Worm (Caenorhabditis elegans): ENCODE results near the gene C18A11.2.
A peak's percentile ranks its signal among the peaks of the same experiment; 100 is the strongest.

C18A11.2 gene

DNA sequence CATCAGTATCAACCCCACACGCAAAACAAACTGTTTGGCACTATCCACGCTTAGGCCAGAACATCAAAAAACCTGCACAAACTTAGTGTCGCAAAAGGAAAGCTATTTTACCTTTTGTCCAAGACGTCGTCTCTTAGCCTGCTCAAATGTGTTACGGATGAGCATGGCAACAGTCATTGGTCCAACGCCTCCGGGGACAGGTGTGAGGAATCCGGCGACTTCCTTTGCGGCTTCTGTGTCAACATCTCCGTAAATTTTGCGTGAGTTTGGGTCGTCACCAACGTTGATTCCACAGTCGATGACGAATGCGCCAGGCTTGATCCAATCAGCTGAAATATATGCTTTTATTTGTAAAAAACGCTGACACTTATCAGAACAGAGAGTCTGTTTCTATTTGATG, 17.3 kb downstream of the C18A11.2 start:
- no peak for TF ChIP-seq odd-2 (tag; optimal IDR thresholded peaks at IDR 0.05)
- TF ChIP-seq pha-4 (tag; optimal IDR thresholded peaks at IDR 0.05), result no peak
- no peak for TF ChIP-seq pqm-1 (tag; optimal IDR thresholded peaks at IDR 0.05)
- TF ChIP-seq unc-86 (tag; optimal IDR thresholded peaks at IDR 0.05), result no peak
- TF ChIP-seq ceh-6 (GFP tag; optimal IDR thresholded peaks at IDR 0.05), result no peak
- TF ChIP-seq sox-4 (tag; optimal IDR thresholded peaks at IDR 0.05), result no peak

DNA sequence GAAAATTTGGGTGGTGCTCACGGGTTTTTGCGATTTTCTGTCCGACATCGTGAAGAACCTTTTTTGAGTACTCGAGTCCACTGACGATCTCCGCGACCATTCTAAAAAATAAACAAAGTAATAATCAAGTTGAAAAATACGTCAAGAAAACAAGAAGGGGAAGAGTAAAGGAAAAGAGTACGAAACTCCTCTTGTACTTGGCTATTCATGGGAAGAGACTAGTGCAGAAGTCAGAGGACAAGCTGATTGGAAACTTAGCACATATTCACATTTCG, 19.0 kb downstream of the C18A11.2 start, which contains the start of gene dao-3:
Gene dao-3 (minus strand): TSS at position 101 of the 275 bp plus-strand sequence.
- TF ChIP-seq ceh-19 (GFP tag; optimal IDR thresholded peaks at IDR 0.05) (no peak), pag-3 (tag; optimal IDR thresholded peaks at IDR 0.05; ENCODE audit: borderline replicate concordance) (no peak), fkh-6 (tag; optimal IDR thresholded peaks at IDR 0.05) (no peak)

DNA sequence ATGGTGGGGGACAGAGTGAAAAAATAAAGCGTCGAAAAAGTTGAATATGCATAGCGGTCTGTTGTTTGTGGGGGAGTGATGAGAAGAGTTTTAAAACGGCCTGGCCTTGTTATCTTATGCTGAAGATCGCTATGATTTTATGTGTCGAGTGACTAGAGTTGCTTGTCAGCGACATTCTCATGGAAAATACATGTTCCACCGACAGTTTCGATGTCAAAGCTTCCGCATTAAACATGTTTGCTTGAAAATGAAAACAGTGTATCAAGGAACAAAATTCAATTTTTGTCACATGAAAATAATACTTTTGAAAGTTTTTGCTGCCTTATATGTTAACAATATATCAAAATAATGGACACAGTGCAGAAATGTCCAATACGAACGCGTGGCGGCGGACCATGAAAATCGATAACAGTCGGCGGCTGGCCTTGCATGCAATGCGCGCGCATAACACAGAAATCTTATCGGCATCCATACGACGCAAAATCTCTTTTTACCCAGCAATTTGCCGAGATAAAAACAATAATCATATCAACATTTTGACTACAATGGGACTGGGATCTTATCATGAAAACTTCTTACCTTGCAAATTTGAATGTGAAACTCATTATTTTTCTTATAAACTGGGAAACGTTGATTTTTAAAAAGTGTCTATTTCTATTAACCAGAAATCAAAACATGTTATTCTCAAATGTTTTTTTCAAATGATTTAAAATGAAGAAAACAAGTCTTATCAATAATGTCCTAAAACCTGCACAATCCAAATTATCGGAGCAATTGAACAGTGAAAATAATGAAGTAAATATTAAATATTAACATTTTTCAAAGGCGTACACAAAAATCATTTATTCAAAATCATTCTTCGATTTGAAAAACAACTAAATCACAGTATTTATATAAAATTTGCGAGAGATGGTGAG, 19.6 kb downstream of the C18A11.2 start:
- TF ChIP-seq elt-2 (tag; optimal IDR thresholded peaks at IDR 0.05) (peak; percentile 86), ceh-48 (tag; optimal IDR thresholded peaks at IDR 0.05) (peak; percentile 2), fkh-6 (tag; optimal IDR thresholded peaks at IDR 0.05) (no peak)

DNA sequence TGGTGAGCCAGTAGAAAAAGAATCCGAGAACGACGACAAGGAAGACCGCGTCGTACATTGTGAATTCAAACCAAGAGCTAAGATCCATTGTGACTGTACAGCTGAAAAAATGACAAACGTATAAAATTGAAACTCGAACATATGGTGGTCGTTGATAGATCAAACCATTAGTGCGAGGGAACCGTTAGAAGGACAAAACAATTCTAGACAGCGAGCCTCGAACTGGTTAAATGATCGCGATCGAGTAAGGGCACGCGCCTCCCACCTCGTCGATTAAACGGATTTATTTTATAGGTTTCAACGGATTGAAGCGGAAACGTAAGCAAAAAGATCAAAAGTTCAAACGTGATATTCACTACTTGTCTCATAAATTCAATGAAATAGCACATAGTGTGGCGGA, 21.1 kb downstream of the C18A11.2 start, which contains the start of gene vem-1:
Gene vem-1 (minus strand): TSS at position 101 of the 400 bp plus-strand sequence.
- TF ChIP-seq dmd-4 (tag; optimal IDR thresholded peaks at IDR 0.05; ENCODE audit: borderline replicate concordance) (no peak), ceh-9 (tag; optimal IDR thresholded peaks at IDR 0.05) (no peak), ceh-18 (tag; optimal IDR thresholded peaks at IDR 0.05) (no peak), ceh-34 (tag; optimal IDR thresholded peaks at IDR 0.05) (no peak), ceh-6 (GFP tag; optimal IDR thresholded peaks at IDR 0.05) (no peak), fkh-6 (tag; optimal IDR thresholded peaks at IDR 0.05) (no peak), ztf-16 (tag; optimal IDR thresholded peaks at IDR 0.05) (no peak), ets-4 (tag; optimal IDR thresholded peaks at IDR 0.05) (no peak), ceh-24 (tag; optimal IDR thresholded peaks at IDR 0.05) (no peak)

DNA sequence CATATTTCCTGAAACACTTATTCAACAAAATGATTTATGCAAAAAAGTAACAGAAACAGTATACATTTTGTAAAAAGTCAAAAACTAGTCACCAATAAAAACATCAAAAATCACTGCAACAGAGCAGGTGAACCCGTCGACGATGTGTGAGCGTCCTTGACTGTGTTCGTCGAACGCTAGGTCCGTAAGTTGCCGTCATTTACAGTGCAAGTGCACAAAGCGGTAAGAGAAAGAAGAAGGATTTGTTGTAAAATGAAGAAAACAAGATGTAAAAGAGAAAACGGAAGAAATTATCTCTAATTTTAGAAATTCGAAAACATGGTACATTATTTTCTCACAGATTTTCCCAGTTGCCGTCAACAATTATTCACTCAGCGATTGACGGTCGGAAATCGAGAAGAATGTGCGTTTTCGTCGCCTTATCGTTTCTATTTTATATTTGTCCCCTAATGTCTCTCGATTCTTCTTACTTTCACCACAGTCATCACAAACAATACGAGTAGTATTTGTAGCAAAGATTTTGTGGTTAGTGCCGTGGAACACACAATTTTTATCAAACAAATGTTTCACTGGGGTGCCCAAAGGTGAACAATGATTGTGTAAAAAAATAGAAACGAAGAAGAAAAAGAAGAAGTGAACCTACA, 22.0 kb downstream of the C18A11.2 start:
- TF ChIP-seq pqm-1 (tag; optimal IDR thresholded peaks at IDR 0.05) (no peak), ceh-19 (GFP tag; optimal IDR thresholded peaks at IDR 0.05) (no peak), unc-55 (GFP tag; optimal IDR thresholded peaks at IDR 0.05) (no peak), ref-2 (tag; optimal IDR thresholded peaks at IDR 0.05) (no peak)

DNA sequence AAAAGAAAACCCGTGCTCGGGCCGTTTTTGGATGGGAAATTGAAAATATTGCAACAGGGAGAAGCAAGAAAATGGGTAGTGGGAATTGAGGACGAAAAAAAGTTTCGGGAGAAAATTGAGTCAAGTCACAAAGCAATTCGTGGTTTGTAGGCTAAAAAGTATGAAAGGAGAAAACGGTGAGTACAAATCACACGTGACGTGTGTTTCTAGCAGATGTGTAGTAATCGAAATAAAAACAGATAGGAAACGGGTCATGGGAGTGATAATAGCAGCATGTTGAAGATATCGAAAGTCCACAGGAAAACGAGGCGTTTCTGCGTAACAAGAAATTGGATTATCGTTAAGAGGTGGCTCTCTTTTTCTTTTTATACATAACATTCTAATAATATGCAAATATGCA, 22.5 kb downstream of the C18A11.2 start:
- TF ChIP-seq Y22D7AL.16 (tag; optimal IDR thresholded peaks at IDR 0.05) (no peak), ama-1 (optimal IDR thresholded peaks at IDR 0.05) (no peak), unc-42 (tag; optimal IDR thresholded peaks at IDR 0.05) (peak; percentile 68), odd-2 (tag; optimal IDR thresholded peaks at IDR 0.05) (no peak), F13H6.1 (tag; optimal IDR thresholded peaks at IDR 0.05) (no peak), nhr-11 (tag; optimal IDR thresholded peaks at IDR 0.05) (no peak), fkh-10 (GFP tag; optimal IDR thresholded peaks at IDR 0.05) (no peak), ttx-3 (tag; optimal IDR thresholded peaks at IDR 0.05) (no peak), dmd-4 (tag; optimal IDR thresholded peaks at IDR 0.05; ENCODE audit: borderline replicate concordance) (no peak)

DNA sequence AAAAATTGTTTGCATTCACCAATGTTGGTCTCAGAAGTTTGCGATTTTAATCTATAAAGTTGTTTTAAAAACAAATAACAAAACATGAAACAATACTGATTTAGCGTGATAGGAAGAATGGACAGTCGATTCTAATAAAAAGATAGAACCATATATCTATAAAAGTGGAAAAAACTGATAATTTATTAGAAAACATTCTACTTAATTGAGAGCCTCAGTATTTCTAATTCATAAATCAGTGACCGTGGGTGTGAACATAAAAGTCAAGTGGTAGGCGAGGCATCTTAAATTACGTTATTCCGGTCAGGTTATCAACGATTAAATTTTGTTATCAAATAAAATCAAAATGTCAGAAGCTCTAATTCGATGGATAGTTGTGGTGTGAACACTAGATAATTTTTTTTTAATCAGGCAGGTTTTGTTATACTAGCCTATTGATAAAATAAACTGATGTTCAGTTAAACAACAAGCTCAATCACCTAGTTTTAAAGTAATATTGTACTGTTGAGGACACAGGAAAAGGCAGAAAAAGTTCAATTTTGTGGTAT, 31.5 kb downstream of the C18A11.2 start, which contains the start of gene catp-5:
Gene catp-5 (minus strand): TSS at position 51 of the 548 bp plus-strand sequence.
- TF ChIP-seq gmeb-2 (tag; optimal IDR thresholded peaks at IDR 0.05) (no peak), lim-6 (tag; optimal IDR thresholded peaks at IDR 0.05) (no peak), hlh-8 (tag; optimal IDR thresholded peaks at IDR 0.05) (no peak), F13H6.1 (tag; optimal IDR thresholded peaks at IDR 0.05) (no peak), hlh-6 (tag; optimal IDR thresholded peaks at IDR 0.05) (no peak), ceh-45 (GFP tag; IDR thresholded peaks at IDR 0.05) (no peak), ceh-9 (tag; optimal IDR thresholded peaks at IDR 0.05) (no peak), nhr-11 (tag; optimal IDR thresholded peaks at IDR 0.05) (no peak), ceh-18 (tag; optimal IDR thresholded peaks at IDR 0.05) (no peak), hlh-30 (tag; optimal IDR thresholded peaks at IDR 0.05; ENCODE audit: insufficient read depth) (no peak), mec-3 (tag; optimal IDR thresholded peaks at IDR 0.05; ENCODE audit: borderline replicate concordance) (no peak), ttx-3 (tag; optimal IDR thresholded peaks at IDR 0.05) (no peak), hlh-13 (GFP tag; optimal IDR thresholded peaks at IDR 0.05) (no peak), ref-2 (tag; optimal IDR thresholded peaks at IDR 0.05) (no peak), ztf-16 (tag; optimal IDR thresholded peaks at IDR 0.05) (no peak), fkh-10 (GFP tag; optimal IDR thresholded peaks at IDR 0.05) (no peak), sox-2 (GFP tag; IDR thresholded peaks at IDR 0.05) (no peak), K02D7.2 (tag; optimal IDR thresholded peaks at IDR 0.05) (no peak)
